Worm (Caenorhabditis elegans) whole organism, L1 larva: ENCODE results near the gene M176.4.

ENCODE experiments used
- C04F5.9 ChIP-seq: sonication (generic microtip); optimal IDR thresholded peaks from 2 replicates; lab custom pipeline; 2016; ENCODE audit warnings: missing genetic modification characterization, missing compliant biosample characterization
- C16A3.4 ChIP-seq: fragments of 150-350 bp; optimal IDR thresholded peaks from 2 replicates; lab custom pipeline; 2014; ENCODE audit warnings: missing biosample characterization, missing genetic modification characterization
- C34B4.2 ChIP-seq: sonication (generic microtip); optimal IDR thresholded peaks from 2 replicates; lab custom pipeline; 2017; ENCODE audit warnings: mild to moderate bottlenecking, missing genetic modification characterization, missing compliant biosample characterization
- F16B12.6 ChIP-seq: fragments of 150-350 bp; optimal IDR thresholded peaks from 2 replicates; lab custom pipeline; 2014; ENCODE audit warnings: missing biosample characterization, missing genetic modification characterization
- ama-1 ChIP-seq: fragments of 150-350 bp; optimal IDR thresholded peaks from 2 replicates; lab custom pipeline; 2014
- blmp-1 ChIP-seq: fragments of 150-350 bp; optimal IDR thresholded peaks from 2 replicates; lab custom pipeline; 2014; ENCODE audit warnings: missing biosample characterization, missing genetic modification characterization
- ceh-82 ChIP-seq, 3 experiments: fragments of 150-350 bp in 1 of 3; sonication (generic microtip) in 2 of 3; optimal IDR thresholded peaks; 2 replicates each; lab custom pipeline; 2014 to 2017; ENCODE audit warnings: missing biosample characterization in 3 of 3, missing genetic modification characterization in 3 of 3
- ceh-88 ChIP-seq: fragments of 200-800 bp; sonication (Bioruptor generic); IDR thresholded peaks from 2 replicates; pipeline ENCODE4 v1.3.6; 2022; ENCODE audit warnings: missing genetic modification characterization, missing compliant biosample characterization
- ces-1 ChIP-seq: fragments of 150-350 bp; optimal IDR thresholded peaks from 2 replicates; lab custom pipeline; 2014; ENCODE audit warnings: missing biosample characterization, missing genetic modification reagents, missing genetic modification characterization
- dpl-1 ChIP-seq, 3 experiments: fragments of 150-350 bp in 2 of 3; sonication (generic microtip) in 1 of 3; optimal IDR thresholded peaks; 2 replicates each; lab custom pipeline; 2014 to 2017; ENCODE audit warnings: missing biosample characterization in 3 of 3, missing genetic modification characterization in 3 of 3, missing genetic modification reagents in 3 of 3
- efl-3 ChIP-seq: fragments of 200-800 bp; sonication (Bioruptor generic); optimal IDR thresholded peaks from 2 replicates; lab custom pipeline; 2018; ENCODE audit warnings: mild to moderate bottlenecking, missing genetic modification characterization, missing compliant biosample characterization
- egl-13 ChIP-seq: sonication (generic microtip); optimal IDR thresholded peaks from 2 replicates; lab custom pipeline; 2016; ENCODE audit warnings: missing genotype, missing genetic modification reagents, missing genetic modification characterization, missing compliant biosample characterization
- elt-2 ChIP-seq: sonication (generic microtip); optimal IDR thresholded peaks from 2 replicates; lab custom pipeline; 2016; ENCODE audit warnings: missing genetic modification characterization, mild to moderate bottlenecking, inconsistent platforms, missing compliant biosample characterization, missing genetic modification reagents
- grh-1 ChIP-seq: fragments of 200-800 bp; sonication (Bioruptor generic); IDR thresholded peaks from 2 replicates; pipeline ENCODE4 v1.3.6; 2022; ENCODE audit warnings: missing genetic modification reagents, missing genetic modification characterization, missing compliant biosample characterization
- irx-1 ChIP-seq: sonication (generic microtip); optimal IDR thresholded peaks from 2 replicates; lab custom pipeline; 2016; ENCODE audit warnings: missing genetic modification characterization, missing compliant biosample characterization
- isw-1 ChIP-seq: fragments of 200-800 bp; sonication (Bioruptor generic); IDR thresholded peaks from 2 replicates; pipeline ENCODE4 v1.3.6; 2022; ENCODE audit warnings: missing genetic modification characterization, missing compliant biosample characterization
- lin-35 ChIP-seq, 2 experiments: fragments of 150-350 bp; optimal IDR thresholded peaks; 2 replicates each; lab custom pipeline; 2014; ENCODE audit warnings: missing biosample characterization in 2 of 2, missing genetic modification characterization in 2 of 2, missing genetic modification reagents in 2 of 2
- lir-3 ChIP-seq: sonication (generic microtip); optimal IDR thresholded peaks from 2 replicates; lab custom pipeline; 2016; ENCODE audit warnings: mild to moderate bottlenecking, missing genetic modification characterization, moderate library complexity, missing compliant biosample characterization; ENCODE audit not compliant: poor library complexity
- mab-9 ChIP-seq: fragments of 200-800 bp; sonication (Bioruptor generic); IDR thresholded peaks from 2 replicates; pipeline ENCODE4 v1.3.6; 2022; ENCODE audit warnings: missing genetic modification reagents, missing genetic modification characterization, missing compliant biosample characterization
- mef-2 ChIP-seq: fragments of 150-350 bp; optimal IDR thresholded peaks from 2 replicates; lab custom pipeline; 2014; ENCODE audit warnings: missing biosample characterization, missing genetic modification characterization
- nhr-11 ChIP-seq: fragments of 150-350 bp; optimal IDR thresholded peaks from 2 replicates; lab custom pipeline; 2014; ENCODE audit warnings: missing biosample characterization, missing genetic modification characterization
- nhr-19 ChIP-seq: fragments of 200-800 bp; sonication (Bioruptor generic); conservative IDR thresholded peaks from 2 replicates; pipeline ENCODE4 v1.3.6; 2022; ENCODE audit warnings: missing genetic modification characterization, missing compliant biosample characterization
- nhr-237 ChIP-seq: fragments of 150-350 bp; optimal IDR thresholded peaks from 2 replicates; lab custom pipeline; 2014; ENCODE audit warnings: missing biosample characterization, missing genetic modification characterization
- nhr-47 ChIP-seq: sonication (generic microtip); optimal IDR thresholded peaks from 2 replicates; lab custom pipeline; 2016; ENCODE audit warnings: mild to moderate bottlenecking, missing genetic modification characterization, moderate library complexity, missing compliant biosample characterization
- nhr-71 ChIP-seq: sonication (generic microtip); optimal IDR thresholded peaks from 2 replicates; lab custom pipeline; 2016; ENCODE audit warnings: mild to moderate bottlenecking, missing genetic modification characterization, moderate library complexity, missing compliant biosample characterization
- nhr-84 ChIP-seq: sonication (generic microtip); optimal IDR thresholded peaks from 2 replicates; lab custom pipeline; 2017; ENCODE audit warnings: missing biosample characterization, missing genetic modification characterization
- rnt-1 ChIP-seq: sonication (generic microtip); optimal IDR thresholded peaks from 2 replicates; lab custom pipeline; 2016; ENCODE audit warnings: mild to moderate bottlenecking, missing genetic modification characterization, moderate library complexity, missing compliant biosample characterization
- skn-1 ChIP-seq: fragments of 150-350 bp; optimal IDR thresholded peaks from 2 replicates; lab custom pipeline; 2014; ENCODE audit warnings: missing biosample characterization, missing genetic modification characterization
- snpc-4 ChIP-seq: fragments of 150-350 bp; optimal IDR thresholded peaks from 2 replicates; lab custom pipeline; 2014; ENCODE audit warnings: missing biosample characterization, missing genetic modification characterization
- sptf-1 ChIP-seq: fragments of 150-350 bp; optimal IDR thresholded peaks from 2 replicates; lab custom pipeline; 2014; ENCODE audit warnings: missing biosample characterization, missing genetic modification characterization
- swsn-7 ChIP-seq: sonication (generic microtip); optimal IDR thresholded peaks from 2 replicates; lab custom pipeline; 2016; ENCODE audit warnings: missing genetic modification characterization, missing compliant biosample characterization
- tlp-1 ChIP-seq: fragments of 150-350 bp; optimal IDR thresholded peaks from 2 replicates; lab custom pipeline; 2014; ENCODE audit warnings: missing biosample characterization, missing genetic modification characterization
- unc-130 ChIP-seq: fragments of 150-350 bp; optimal IDR thresholded peaks from 2 replicates; lab custom pipeline; 2017; ENCODE audit warnings: missing biosample characterization, missing genetic modification characterization, inconsistent platforms
- vab-15 ChIP-seq: sonication (generic microtip); optimal IDR thresholded peaks from 2 replicates; lab custom pipeline; 2017; ENCODE audit warnings: missing genotype, mild to moderate bottlenecking, missing genetic modification characterization, missing compliant biosample characterization
- zip-4 ChIP-seq: fragments of 200-800 bp; sonication (Bioruptor generic); optimal IDR thresholded peaks from 2 replicates; lab custom pipeline; 2018; ENCODE audit warnings: mild to moderate bottlenecking, missing genetic modification characterization, moderate library complexity, missing compliant biosample characterization

Gene M176.4

ce11 chrII:9407469-9407868, 10.7 kb upstream of the M176.4 start, which contains the start of gene arrd-2:
Gene arrd-2 (plus strand): TSS chrII:9407769.
- TF ChIP-seq nhr-71 (tag; lab: Kevin White, UChicago): no peak
- no peak for TF ChIP-seq nhr-11 (tag; lab: Kevin White, UChicago)
- TF ChIP-seq mab-9 (GFP tag; lab: Robert Waterston, UW): no peak
- no peak for TF ChIP-seq egl-13
- TF ChIP-seq vab-15 (tag; lab: Kevin White, UChicago): no peak
- TF ChIP-seq blmp-1 (tag; lab: Kevin White, UChicago): no peak
- no peak for TF ChIP-seq snpc-4 (tag; lab: Kevin White, UChicago)
- no peak for TF ChIP-seq grh-1 (GFP tag; lab: Robert Waterston, UW)
- no peak for TF ChIP-seq nhr-84
- TF ChIP-seq nhr-19: no peak
- no peak for TF ChIP-seq dpl-1 (GFP tag; optimal IDR thresholded peaks at IDR 0.05; lab: Kevin White, UChicago)
- no peak for TF ChIP-seq rnt-1 (tag; lab: Kevin White, UChicago)
- no peak for TF ChIP-seq lir-3 (tag; lab: Kevin White, UChicago)
- no peak for TF ChIP-seq swsn-7 (tag; lab: Kevin White, UChicago)
- TF ChIP-seq unc-130 (tag; lab: Kevin White, UChicago): no peak
- no peak for TF ChIP-seq F16B12.6 (tag; lab: Kevin White, UChicago)
- no peak for TF ChIP-seq lin-35 (GFP tag; optimal IDR thresholded peaks at IDR 0.05; lab: Kevin White, UChicago)
- TF ChIP-seq C16A3.4 (tag; lab: Kevin White, UChicago): no peak

- TF ChIP-seq nhr-47 (tag; lab: Kevin White, UChicago) (no peak), mef-2 (tag; lab: Kevin White, UChicago) (no peak), zip-4 (GFP tag; lab: Kevin White, UChicago) (no peak), C34B4.2 (tag; lab: Kevin White, UChicago) (no peak), ama-1 (lab: Kevin White, UChicago) (no peak), isw-1 (no peak), irx-1 (tag; lab: Kevin White, UChicago) (no peak), snpc-4 (tag; lab: Kevin White, UChicago) (no peak), dpl-1 (GFP tag; optimal IDR thresholded peaks at IDR 0.05; lab: Kevin White, UChicago) (no peak), sptf-1 (tag; lab: Kevin White, UChicago) (no peak), skn-1 (tag; lab: Kevin White, UChicago) (no peak), ceh-82 (tag; optimal IDR thresholded peaks at IDR 0.05; lab: Kevin White, UChicago) (no peak), grh-1 (GFP tag; lab: Robert Waterston, UW) (no peak), C16A3.4 (tag; lab: Kevin White, UChicago) (no peak), C04F5.9 (tag; lab: Kevin White, UChicago) (no peak), nhr-11 (tag; lab: Kevin White, UChicago) (no peak), nhr-237 (tag; lab: Kevin White, UChicago) (no peak)
These were observed 6.7 kb upstream of the M176.4 start, which contains the start of gene M176.9 for ce11 chrII:9411497-9411896. Gene M176.9 (minus strand): TSS chrII:9411597.

ce11 chrII:9412086-9412608, 6.0 kb upstream of the M176.4 start, which contains the start of gene arrd-3:
Gene arrd-3 (plus strand): TSS chrII:9412558.
- TF ChIP-seq mef-2 (tag; lab: Kevin White, UChicago) (no peak), efl-3 (GFP tag; lab: Kevin White, UChicago) (no peak), tlp-1 (tag; lab: Kevin White, UChicago) (peak; percentile 10), C34B4.2 (tag; lab: Kevin White, UChicago) (no peak), dpl-1 (GFP tag; optimal IDR thresholded peaks at IDR 0.05; lab: Kevin White, UChicago) (no peak), ceh-88 (GFP tag; lab: Robert Waterston, UW) (no peak), nhr-19 (no peak), elt-2 (tag; lab: Kevin White, UChicago) (peak; percentile 66), skn-1 (tag; lab: Kevin White, UChicago) (no peak), ces-1 (GFP tag; lab: Kevin White, UChicago) (no peak)
